Fruit fly (Drosophila melanogaster) whole organism, embryonic: ENCODE data around the gene CG15332.

Source experiments
- CG10147 ChIP-seq: fragments of 200-800 bp; sonication (Bioruptor generic); optimal IDR thresholded peaks from 2 replicates; lab custom pipeline; 2019; ENCODE audit warnings: missing biosample characterization, mild to moderate bottlenecking, missing genetic modification characterization, moderate library complexity
- CG10274 ChIP-seq: fragments of 200-800 bp; sonication (Bioruptor generic); optimal IDR thresholded peaks from 3 replicates; lab custom pipeline; 2017; ENCODE audit warnings: missing biosample characterization, mild to moderate bottlenecking, missing genetic modification characterization
- CG11695 ChIP-seq: fragments of 200-800 bp; sonication (Bioruptor generic); IDR thresholded peaks from 3 replicates; pipeline ENCODE4 v1.3.6; 2022; ENCODE audit warnings: missing biosample characterization, missing genetic modification characterization
- CG12769 ChIP-seq: fragments of 200-800 bp; sonication (Bioruptor generic); optimal IDR thresholded peaks from 2 replicates; lab custom pipeline; 2019; ENCODE audit warnings: missing biosample characterization, mild to moderate bottlenecking, missing genetic modification characterization, moderate library complexity
- CG14667 ChIP-seq: fragments of 200-800 bp; sonication (Bioruptor generic); IDR thresholded peaks from 2 replicates; pipeline ENCODE4 v1.3.6; 2022; ENCODE audit warnings: missing biosample characterization, missing genetic modification characterization
- CG14710 ChIP-seq: fragments of 200-800 bp; sonication (Bioruptor generic); optimal IDR thresholded peaks from 3 replicates; lab custom pipeline; 2019; ENCODE audit warnings: missing biosample characterization, mild to moderate bottlenecking, missing genetic modification characterization, moderate library complexity
- CG15479 ChIP-seq: fragments of 200-800 bp; sonication (Bioruptor generic); optimal IDR thresholded peaks from 3 replicates; lab custom pipeline; 2019; ENCODE audit warnings: missing biosample characterization, mild to moderate bottlenecking, missing genetic modification characterization, moderate library complexity
- CG18599 ChIP-seq: fragments of 200-800 bp; sonication (Bioruptor generic); optimal IDR thresholded peaks from 3 replicates; lab custom pipeline; 2017; ENCODE audit warnings: missing biosample characterization, missing genetic modification characterization, mild to moderate bottlenecking, moderate library complexity, missing genetic modification reagents
- CG2120 ChIP-seq: fragments of 200-800 bp; sonication (Bioruptor generic); optimal IDR thresholded peaks from 3 replicates; lab custom pipeline; 2016; ENCODE audit warnings: missing biosample characterization, missing genetic modification characterization
- CG30431 ChIP-seq: fragments of 200-800 bp; sonication (Bioruptor generic); optimal IDR thresholded peaks from 2 replicates; lab custom pipeline; 2017; ENCODE audit warnings: missing biosample characterization, missing genetic modification characterization
- CG31441 ChIP-seq: fragments of 200-800 bp; sonication (Bioruptor generic); IDR thresholded peaks from 2 replicates; pipeline ENCODE4 v1.3.6; 2022; ENCODE audit warnings: missing biosample characterization, missing genetic modification characterization
- CG3407 ChIP-seq: fragments of 200-800 bp; sonication (Bioruptor generic); optimal IDR thresholded peaks from 2 replicates; lab custom pipeline; 2018; ENCODE audit warnings: missing biosample characterization, mild to moderate bottlenecking, missing genetic modification characterization
- CG4854 ChIP-seq: fragments of 200-800 bp; sonication (Bioruptor generic); optimal IDR thresholded peaks from 2 replicates; lab custom pipeline; 2016; ENCODE audit warnings: missing biosample characterization, missing genetic modification characterization, inconsistent platforms
- CG7786 ChIP-seq: fragments of 200-800 bp; sonication (Bioruptor generic); optimal IDR thresholded peaks from 2 replicates; lab custom pipeline; 2016; ENCODE audit warnings: missing biosample characterization, missing genetic modification characterization
- CG9609 ChIP-seq: fragments of 200-800 bp; sonication (Bioruptor generic); optimal IDR thresholded peaks from 3 replicates; lab custom pipeline; 2016; ENCODE audit warnings: missing biosample characterization, missing genetic modification characterization
- CG9727 ChIP-seq: fragments of 200-800 bp; sonication (Bioruptor generic); optimal IDR thresholded peaks from 3 replicates; lab custom pipeline; 2017; ENCODE audit warnings: missing biosample characterization, mild to moderate bottlenecking, missing genetic modification characterization
- Dip3 ChIP-seq: fragments of 200-800 bp; sonication (Bioruptor generic); optimal IDR thresholded peaks from 3 replicates; lab custom pipeline; 2016; ENCODE audit warnings: missing biosample characterization, missing genetic modification characterization
- E2f1 ChIP-seq: fragments of 200-800 bp; sonication (Bioruptor generic); IDR thresholded peaks from 2 replicates; pipeline ENCODE4 v1.3.6; 2022; ENCODE audit warnings: missing biosample characterization, missing genetic modification characterization
- E2f2 ChIP-seq: fragments of 200-800 bp; sonication (Bioruptor generic); IDR thresholded peaks from 2 replicates; pipeline ENCODE4 v1.3.6; 2022; ENCODE audit warnings: missing biosample characterization, missing genetic modification characterization
- Fer3 ChIP-seq: fragments of 200-800 bp; sonication (Bioruptor generic); optimal IDR thresholded peaks from 2 replicates; lab custom pipeline; 2018; ENCODE audit warnings: missing biosample characterization, mild to moderate bottlenecking, missing genetic modification characterization, moderate library complexity
- Hmr ChIP-seq: fragments of 200-800 bp; sonication (Bioruptor generic); optimal IDR thresholded peaks from 3 replicates; lab custom pipeline; 2017; ENCODE audit warnings: mild to moderate bottlenecking, missing biosample characterization, missing genetic modification reagents, missing genetic modification characterization
- Hr78 ChIP-seq, 2 experiments: fragments of 200-800 bp in 1 of 2; fragments of >200 bp in 1 of 2; sonication (Bioruptor generic) in 1 of 2; optimal IDR thresholded peaks; 2 replicates each; lab custom pipeline; 2017 to 2019; ENCODE audit warnings: missing biosample characterization in 2 of 2, missing genetic modification characterization in 2 of 2, mild to moderate bottlenecking in 1 of 2, moderate library complexity in 1 of 2
- Meics ChIP-seq: fragments of 200-800 bp; sonication (Bioruptor generic); optimal IDR thresholded peaks from 2 replicates; lab custom pipeline; 2017; ENCODE audit warnings: missing biosample characterization, mild to moderate bottlenecking, missing genetic modification characterization
- Sry-β ChIP-seq: fragments of 200-800 bp; sonication (Bioruptor generic); optimal IDR thresholded peaks from 2 replicates; lab custom pipeline; 2018; ENCODE audit warnings: missing biosample characterization, mild to moderate bottlenecking, missing genetic modification characterization, moderate library complexity
- Xrp1 ChIP-seq: fragments of 200-800 bp; sonication (Bioruptor generic); IDR thresholded peaks from 2 replicates; pipeline ENCODE4 v1.3.6; 2022; ENCODE audit warnings: missing biosample characterization, missing genetic modification characterization
- bab2 ChIP-seq: fragments of 200-800 bp; sonication (Bioruptor generic); optimal IDR thresholded peaks from 2 replicates; lab custom pipeline; 2016; ENCODE audit warnings: missing biosample characterization, missing genetic modification characterization
- chinmo ChIP-seq: fragments of 200-800 bp; sonication (Bioruptor generic); IDR thresholded peaks from 4 replicates; pipeline ENCODE4 v1.3.6; 2022; ENCODE audit warnings: missing biosample characterization, missing genetic modification characterization; ENCODE audit not compliant: partially characterized antibody
- ems ChIP-seq: fragments of 200-800 bp; sonication (Bioruptor generic); optimal IDR thresholded peaks from 3 replicates; lab custom pipeline; 2016; ENCODE audit warnings: missing biosample characterization, missing genetic modification characterization
- exex ChIP-seq: fragments of 200-800 bp; sonication (Bioruptor generic); optimal IDR thresholded peaks from 4 replicates; lab custom pipeline; 2018; ENCODE audit warnings: missing biosample characterization, mild to moderate bottlenecking, missing genetic modification characterization, moderate library complexity
- gem ChIP-seq: fragments of 200-800 bp; sonication (Bioruptor generic); optimal IDR thresholded peaks from 2 replicates; lab custom pipeline; 2019; ENCODE audit warnings: missing biosample characterization, mild to moderate bottlenecking, missing genetic modification characterization, moderate library complexity
- grau ChIP-seq: fragments of 200-800 bp; optimal IDR thresholded peaks from 3 replicates; lab custom pipeline; 2019; ENCODE audit warnings: missing biosample characterization, mild to moderate bottlenecking, missing genetic modification characterization, moderate library complexity
- ind ChIP-seq: fragments of 200-800 bp; sonication (Bioruptor generic); optimal IDR thresholded peaks from 3 replicates; lab custom pipeline; 2016; ENCODE audit warnings: missing biosample characterization, missing genetic modification characterization
- kay ChIP-seq: fragments of 200-800 bp; sonication (Bioruptor generic); optimal IDR thresholded peaks from 2 replicates; lab custom pipeline; 2016; ENCODE audit warnings: missing biosample characterization, missing genetic modification characterization
- lab ChIP-seq: fragments of 200-800 bp; sonication (Bioruptor generic); optimal IDR thresholded peaks from 3 replicates; lab custom pipeline; 2017; ENCODE audit warnings: missing biosample characterization, missing genetic modification characterization, mild to moderate bottlenecking, moderate library complexity, missing genetic modification reagents
- nerfin-1 ChIP-seq: fragments of 200-800 bp; sonication (Bioruptor generic); optimal IDR thresholded peaks from 3 replicates; lab custom pipeline; 2019; ENCODE audit warnings: missing biosample characterization, mild to moderate bottlenecking, missing genetic modification characterization, moderate library complexity
- oc ChIP-seq: fragments of 200-800 bp; sonication (Bioruptor generic); optimal IDR thresholded peaks from 2 replicates; lab custom pipeline; 2018; ENCODE audit warnings: missing biosample characterization, mild to moderate bottlenecking, missing genetic modification characterization, moderate library complexity
- pan ChIP-seq, 4 experiments: fragments of >200 bp in 3 of 4; fragments of 200-800 bp in 1 of 4; sonication (Bioruptor generic) in 1 of 4; optimal IDR thresholded peaks in 3 of 4; IDR thresholded peaks in 1 of 4; 2 replicates each; pipeline versions ENCODE4 v1.3.6 to Lab custom; 2017 to 2022; ENCODE audit warnings: missing biosample characterization in 2 of 4, missing genetic modification characterization in 2 of 4, mixed read lengths in 1 of 4
- prd ChIP-seq, 3 experiments: fragments of >200 bp in 2 of 3; fragments of 200-800 bp in 1 of 3; sonication (Bioruptor generic) in 1 of 3; optimal IDR thresholded peaks in 2 of 3; IDR thresholded peaks in 1 of 3; 2 replicates in 2 of 3; 3 replicates in 1 of 3; pipeline versions ENCODE4 v1.3.6 to Lab custom; 2017 to 2022; ENCODE audit warnings: missing biosample characterization in 1 of 3, missing genetic modification characterization in 1 of 3
- sens ChIP-seq: fragments of 200-800 bp; sonication (Bioruptor generic); peaks from one replicate; lab custom pipeline; 2016; ENCODE audit warnings: missing biosample characterization, missing genetic modification characterization
- slbo ChIP-seq: fragments of 200-800 bp; sonication (Bioruptor generic); IDR thresholded peaks from 2 replicates; pipeline ENCODE4 v1.3.6; 2022; ENCODE audit warnings: missing biosample characterization, missing genetic modification characterization
- sna ChIP-seq: fragments of 200-800 bp; sonication (Bioruptor generic); IDR thresholded peaks from 2 replicates; pipeline ENCODE4 v1.3.6; 2022; ENCODE audit warnings: missing biosample characterization, missing genetic modification characterization; ENCODE audit not compliant: partially characterized antibody
- sqz ChIP-seq: fragments of 200-800 bp; sonication (Bioruptor generic); optimal IDR thresholded peaks from 3 replicates; lab custom pipeline; 2018; ENCODE audit warnings: missing biosample characterization, mild to moderate bottlenecking, missing genetic modification characterization
- stc ChIP-seq: fragments of 200-800 bp; sonication (Bioruptor generic); IDR thresholded peaks from 2 replicates; pipeline ENCODE4 v1.3.6; 2022; ENCODE audit warnings: missing biosample characterization, missing genetic modification characterization
- vvl ChIP-seq: fragments of 200-800 bp; sonication (Bioruptor generic); IDR thresholded peaks from 2 replicates; pipeline ENCODE4 v1.3.6; 2022; ENCODE audit warnings: missing biosample characterization, missing genetic modification characterization
- zfh1 ChIP-seq: fragments of 200-800 bp; sonication (Bioruptor generic); IDR thresholded peaks from 3 replicates; pipeline ENCODE4 v1.3.6; 2022; ENCODE audit warnings: missing biosample characterization, missing genetic modification characterization

The CG15332 gene

DNA sequence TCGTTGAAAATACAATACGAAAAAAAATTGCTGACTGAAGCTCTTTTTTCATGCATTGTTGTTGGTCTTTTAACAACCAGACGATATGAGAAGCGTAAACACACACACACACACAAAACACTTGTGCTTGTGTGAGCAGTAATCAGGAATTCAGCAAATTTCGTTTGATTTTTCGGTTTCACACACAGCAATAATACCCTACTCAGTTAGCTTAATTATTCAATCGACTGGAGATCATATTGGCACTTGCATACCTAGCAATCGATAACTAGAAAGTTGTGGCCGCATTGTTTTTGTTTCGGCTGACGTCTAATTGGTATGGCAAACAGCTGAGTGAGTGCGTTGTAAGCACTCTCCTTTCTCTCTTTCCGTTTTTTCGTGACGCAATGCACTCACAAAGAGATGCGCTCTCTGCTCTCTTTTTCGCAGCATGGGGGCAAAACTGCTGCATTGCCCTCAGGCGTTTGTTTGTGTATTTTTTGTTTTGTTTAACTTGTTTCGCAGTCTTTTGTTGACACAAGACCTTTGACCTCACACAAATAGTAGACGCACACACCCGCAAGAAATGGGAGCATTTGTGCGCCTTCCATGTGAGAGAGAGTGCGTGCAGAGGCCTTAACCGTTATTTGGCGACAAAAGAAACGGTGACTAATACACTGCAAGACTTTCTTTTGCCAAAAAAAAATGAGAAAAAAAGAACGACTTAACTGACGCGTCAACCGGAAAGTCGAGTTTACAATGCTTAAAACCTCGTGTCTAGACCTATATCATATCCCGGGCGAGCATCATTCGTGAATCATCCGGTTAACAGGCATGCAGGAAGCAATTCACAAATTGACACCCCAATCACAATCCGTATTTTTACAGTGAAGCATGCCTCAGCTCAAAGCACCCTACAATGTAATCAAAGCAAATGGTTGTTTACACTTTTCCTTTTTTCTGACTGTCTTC lies 10.7 kb downstream of the CG15332 start (continued):
- peak; percentile 57 for TF ChIP-seq slbo
- TF ChIP-seq CG10274 (GFP tag; lab: Kevin White, UChicago), result peak; percentile 97
- peak; percentile 19 for TF ChIP-seq CG30431
- TF ChIP-seq CG15479 (GFP tag; lab: Kevin White, UChicago), result peak; percentile 35
- 0 out of 2 replicates have a peak, but pooled peaks have one; percentile 19 for TF ChIP-seq sna (GFP tag; lab: Robert Waterston, UW)
- TF ChIP-seq zfh1 (GFP tag; lab: Robert Waterston, UW), result no peak; the same call in 2 of the 3 replicates
- TF ChIP-seq nerfin-1, result peak; percentile 25
- peak; percentile 50 for TF ChIP-seq vvl (GFP tag; lab: Robert Waterston, UW)
- peak; percentile 13 for TF ChIP-seq Fer3 (tag; lab: Kevin White, UChicago)
- peak; percentile 35 for TF ChIP-seq Meics
- TF ChIP-seq CG10147 (GFP tag; lab: Kevin White, UChicago), result peak; percentile 27
- peak; percentile 54 for TF ChIP-seq CG12769 (tag; lab: Kevin White, UChicago)
- no peak for TF ChIP-seq CG14667 (GFP tag; lab: Robert Waterston, UW)
- peak; percentile 50 for TF ChIP-seq grau
- peak; percentile 22 for TF ChIP-seq bab2 (GFP tag; lab: Kevin White, UChicago)
- TF ChIP-seq sqz (GFP tag; lab: Kevin White, UChicago), result peak; percentile 94
- no peak for TF ChIP-seq kay
- peak; percentile 41 for TF ChIP-seq CG31441
- TF ChIP-seq Sry-β (GFP tag; lab: Kevin White, UChicago), result no peak
- TF ChIP-seq pan (optimal IDR thresholded peaks at IDR 0.05; lab: Kevin White, UChicago), result no peak
- TF ChIP-seq pan (GFP tag; optimal IDR thresholded peaks at IDR 0.05 in 1 of 2, IDR thresholded peaks at IDR 0.05 in 1 of 2), result peak in 1 of 2 experiments; percentile 57
- TF ChIP-seq CG9609 (GFP tag; lab: Kevin White, UChicago), result no peak
- TF ChIP-seq CG4854 (GFP tag; lab: Kevin White, UChicago), result no peak
- 0 out of 2 replicates have a peak, but pooled peaks have one; percentile 33 for TF ChIP-seq Xrp1
- TF ChIP-seq Hr78 (GFP tag; optimal IDR thresholded peaks at IDR 0.05; lab: Kevin White, UChicago), result peak in 1 of 2 experiments; percentile 99
- peak; percentile 14 for TF ChIP-seq Dip3 (GFP tag; lab: Kevin White, UChicago)
- TF ChIP-seq CG2120 (GFP tag; lab: Kevin White, UChicago), result peak; percentile 48
- TF ChIP-seq ems (GFP tag; lab: Kevin White, UChicago), result no peak
- TF ChIP-seq CG9727, result peak; percentile 3
- no peak for TF ChIP-seq CG3407 (GFP tag; lab: Kevin White, UChicago)
- TF ChIP-seq CG7786 (GFP tag; lab: Kevin White, UChicago), result peak; percentile 22
- TF ChIP-seq ind (GFP tag; lab: Kevin White, UChicago), result peak; percentile 43
- peak; percentile 27 for TF ChIP-seq Hmr (GFP tag; lab: Kevin White, UChicago)
- peak; percentile 68 for TF ChIP-seq lab (GFP tag; lab: Kevin White, UChicago)
- peak; percentile 58 for TF ChIP-seq exex (tag; lab: Kevin White, UChicago)
- TF ChIP-seq CG18599 (GFP tag; lab: Kevin White, UChicago), result peak; percentile 49
- 0 out of 2 replicates have a peak, but pooled peaks have one; percentile 26 for TF ChIP-seq E2f1 (GFP tag; lab: Robert Waterston, UW)
- TF ChIP-seq oc (tag; lab: Kevin White, UChicago), result peak; percentile 6
- TF ChIP-seq CG11695 (GFP tag; lab: Robert Waterston, UW), result 0 out of 3 replicates have a peak, but pooled peaks have one; percentile 24
- TF ChIP-seq prd (optimal IDR thresholded peaks at IDR 0.05; lab: Kevin White, UChicago), result no peak
- TF ChIP-seq prd (GFP tag; IDR thresholded peaks at IDR 0.05; lab: Robert Waterston, UW), result peak; percentile 34; the same call in 1 of the 3 replicates
- 0 out of 2 replicates have a peak, but pooled peaks have one; percentile 8 for TF ChIP-seq stc (GFP tag; lab: Robert Waterston, UW)
- TF ChIP-seq CG14710 (tag; lab: Kevin White, UChicago), result peak; percentile 14
- TF ChIP-seq sens (GFP tag; lab: Kevin White, UChicago), result peak; percentile 83
- peak; percentile 7; the same call in 1 of the 2 replicates for TF ChIP-seq E2f2 (GFP tag; lab: Robert Waterston, UW)
- TF ChIP-seq gem, result peak; percentile 49
- peak; percentile 6; the same call in 1 of the 4 replicates for TF ChIP-seq chinmo (GFP tag; lab: Robert Waterston, UW)
